Worm (Caenorhabditis elegans): ENCODE data around the gene srg-37.

DNA sequence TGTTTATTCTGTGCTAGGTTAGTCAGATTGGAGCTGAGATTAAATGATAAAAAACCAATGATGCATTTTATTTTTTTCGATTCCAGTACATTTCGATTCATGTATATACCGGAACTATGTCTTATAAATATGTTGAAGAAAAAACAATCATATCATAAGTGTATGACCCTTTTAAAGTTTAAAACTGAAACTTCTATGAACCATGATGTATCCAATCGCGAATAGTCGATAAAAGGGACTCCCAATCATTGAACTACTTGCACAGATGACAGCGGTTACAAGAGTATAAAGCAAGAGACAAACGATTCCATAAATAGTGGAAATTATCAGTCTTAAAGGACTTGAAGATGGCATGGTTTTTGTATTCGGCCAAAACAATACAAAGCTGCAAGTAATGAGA lies at the start of gene srg-37:
- TF ChIP-seq nhr-76 (tag; optimal IDR thresholded peaks at IDR 0.05) (no peak), nhr-77 (tag; optimal IDR thresholded peaks at IDR 0.05) (no peak), nhr-28 (tag; optimal IDR thresholded peaks at IDR 0.05) (no peak), fos-1 (tag; optimal IDR thresholded peaks at IDR 0.05) (no peak)

Data from whole organism, L3 larva.